Worm (Caenorhabditis elegans) whole organism, early embryonic: ENCODE measurements around the gene Y49E10.4.

ENCODE experiments used
- B0310.2 ChIP-seq: sonication (generic microtip); optimal IDR thresholded peaks from 2 replicates; lab custom pipeline; 2016; ENCODE audit warnings: mild to moderate bottlenecking, missing genetic modification characterization, missing compliant biosample characterization
- F13C5.2 ChIP-seq: sonication (generic microtip); optimal IDR thresholded peaks from 2 replicates; lab custom pipeline; 2017; ENCODE audit warnings: mild to moderate bottlenecking, missing genetic modification characterization, inconsistent platforms, missing compliant biosample characterization
- aly-1 ChIP-seq: sonication (generic microtip); optimal IDR thresholded peaks from 2 replicates; lab custom pipeline; 2016; ENCODE audit warnings: missing genetic modification characterization, missing compliant biosample characterization
- ama-1 ChIP-seq: fragments of 150-350 bp; optimal IDR thresholded peaks from 2 replicates; lab custom pipeline; 2014
- ceh-13 ChIP-seq: fragments of 200-800 bp; sonication (Bioruptor generic); optimal IDR thresholded peaks from 2 replicates; lab custom pipeline; 2018; ENCODE audit warnings: mild to moderate bottlenecking, missing genetic modification characterization, missing compliant biosample characterization
- ceh-36 ChIP-seq: sonication (generic microtip); optimal IDR thresholded peaks from 2 replicates; lab custom pipeline; 2016; ENCODE audit warnings: missing genetic modification characterization, inconsistent platforms, missing compliant biosample characterization
- ets-7 ChIP-seq: sonication (generic microtip); optimal IDR thresholded peaks from 2 replicates; lab custom pipeline; 2016; ENCODE audit warnings: missing genotype, missing genetic modification characterization, missing compliant biosample characterization
- flt-1 ChIP-seq: fragments of 200-800 bp; sonication (Bioruptor generic); IDR thresholded peaks from 2 replicates; pipeline ENCODE4 v1.3.6; 2022; ENCODE audit warnings: missing genetic modification characterization, missing compliant biosample characterization
- hmbx-1 ChIP-seq: sonication (generic microtip); optimal IDR thresholded peaks from 2 replicates; lab custom pipeline; 2016; ENCODE audit warnings: mild to moderate bottlenecking, missing genetic modification characterization, missing compliant biosample characterization
- hmg-4 ChIP-seq: fragments of 200-800 bp; sonication (Bioruptor generic); optimal IDR thresholded peaks from 2 replicates; lab custom pipeline; 2018; ENCODE audit warnings: mild to moderate bottlenecking, missing genetic modification characterization, missing compliant biosample characterization
- hnd-1 ChIP-seq: sonication (generic microtip); optimal IDR thresholded peaks from 2 replicates; lab custom pipeline; 2016; ENCODE audit warnings: missing genetic modification characterization, missing compliant biosample characterization
- pes-1 ChIP-seq: fragments of 200-800 bp; sonication (Bioruptor generic); IDR thresholded peaks from 2 replicates; pipeline ENCODE4 v1.3.6; 2022; ENCODE audit warnings: missing genetic modification reagents, missing genetic modification characterization, missing compliant biosample characterization
- scrt-1 ChIP-seq: fragments of 200-800 bp; sonication (Bioruptor generic); IDR thresholded peaks from 2 replicates; pipeline ENCODE4 v1.3.6; 2022; ENCODE audit warnings: missing genetic modification characterization, missing compliant biosample characterization
- tbx-11 ChIP-seq: fragments of 200-800 bp; sonication (Bioruptor generic); IDR thresholded peaks from 2 replicates; pipeline ENCODE4 v1.3.6; 2022; ENCODE audit warnings: missing genetic modification characterization, missing compliant biosample characterization

- no peak for TF ChIP-seq ets-7 (tag; lab: Kevin White, UChicago)
- no peak for TF ChIP-seq ama-1 (lab: Kevin White, UChicago)
- no peak for TF ChIP-seq flt-1 (GFP tag; lab: Robert Waterston, UW)
- TF ChIP-seq hmg-4: no peak
- no peak for TF ChIP-seq hnd-1
- TF ChIP-seq B0310.2 (tag; lab: Kevin White, UChicago): no peak
- no peak for TF ChIP-seq tbx-11 (GFP tag; lab: Robert Waterston, UW)
- no peak for TF ChIP-seq F13C5.2 (tag; lab: Kevin White, UChicago)
- no peak for TF ChIP-seq ceh-36 (tag; lab: Kevin White, UChicago)
- no peak for TF ChIP-seq ceh-13
- TF ChIP-seq aly-1 (tag; lab: Kevin White, UChicago): no peak
- TF ChIP-seq scrt-1: no peak
- no peak for TF ChIP-seq pes-1 (GFP tag; lab: Robert Waterston, UW)
- TF ChIP-seq hmbx-1: no peak
Observed at ce11 chrIII:12377198-12377662, 6.4 kb downstream of the Y49E10.4 start, which contains the start of gene pph-4.2.
